Worm (Caenorhabditis elegans) whole organism, L1 larva: ENCODE results near the gene bath-47.

ENCODE experiments used
- nhr-12 ChIP-seq: sonication (generic microtip); optimal IDR thresholded peaks from 2 replicates; lab custom pipeline; 2017; ENCODE audit warnings: missing biosample characterization, missing genetic modification characterization
- nhr-47 ChIP-seq: sonication (generic microtip); optimal IDR thresholded peaks from 2 replicates; lab custom pipeline; 2016; ENCODE audit warnings: mild to moderate bottlenecking, missing genetic modification characterization, moderate library complexity, missing compliant biosample characterization
- unc-62 ChIP-seq: fragments of 150-350 bp; optimal IDR thresholded peaks from 2 replicates; lab custom pipeline; 2014; ENCODE audit warnings: missing biosample characterization, missing genetic modification reagents, missing genetic modification characterization
- unc-98 ChIP-seq: fragments of 200-800 bp; sonication (Bioruptor generic); IDR thresholded peaks from 2 replicates; pipeline ENCODE4 v1.3.6; 2022; ENCODE audit warnings: missing genetic modification characterization, missing compliant biosample characterization

DNA sequence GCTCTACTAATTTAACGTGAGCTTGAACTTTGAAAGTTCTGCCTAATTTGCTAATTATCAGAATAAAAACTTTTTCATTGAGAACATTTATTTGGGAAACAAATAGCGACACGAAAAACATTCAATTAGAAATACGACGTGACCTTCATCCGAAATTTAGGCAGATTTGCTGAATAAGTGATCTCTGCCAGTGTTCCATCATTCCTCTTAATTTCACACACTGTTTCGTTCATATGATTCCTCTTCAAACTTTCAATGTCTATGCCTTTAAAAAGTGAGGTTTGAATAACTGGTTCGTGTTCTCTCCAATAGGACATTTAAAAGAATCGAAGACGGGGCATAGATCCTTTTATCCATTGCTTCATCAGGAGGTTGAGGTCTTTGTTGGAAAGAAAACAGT is 48.9 kb downstream of the bath-47 start, which contains the start of gene fbxb-20:
- TF ChIP-seq unc-98 (no peak), nhr-12 (tag; lab: Kevin White, UChicago) (no peak), nhr-47 (tag; lab: Kevin White, UChicago) (no peak), unc-62 (GFP tag; lab: Kevin White, UChicago) (no peak)
